Fruit fly (Drosophila melanogaster) whole organism, embryonic: ENCODE measurements around the gene Psn.

Experiments used
- Aef1 ChIP-seq: fragments of 200-800 bp; sonication (Bioruptor generic); IDR thresholded peaks from 3 replicates; pipeline ENCODE4 v1.3.6; 2022; ENCODE audit warnings: missing biosample characterization, missing genetic modification characterization
- Atf-2 ChIP-seq: fragments of 200-800 bp; sonication (Bioruptor generic); optimal IDR thresholded peaks from 2 replicates; lab custom pipeline; 2016; ENCODE audit warnings: missing biosample characterization, missing genetic modification characterization
- Bgb ChIP-seq: fragments of 200-800 bp; sonication (Bioruptor generic); IDR thresholded peaks from 2 replicates; pipeline ENCODE4 v1.3.6; 2022; ENCODE audit warnings: missing biosample characterization, missing genetic modification characterization; ENCODE audit not compliant: partially characterized antibody
- CG11093 ChIP-seq: fragments of 200-800 bp; sonication (Bioruptor generic); IDR thresholded peaks from 3 replicates; pipeline ENCODE4 v1.3.6; 2022; ENCODE audit warnings: missing biosample characterization, missing genetic modification characterization
- CG11695 ChIP-seq: fragments of 200-800 bp; sonication (Bioruptor generic); IDR thresholded peaks from 3 replicates; pipeline ENCODE4 v1.3.6; 2022; ENCODE audit warnings: missing biosample characterization, missing genetic modification characterization
- CG13123 ChIP-seq: fragments of 200-800 bp; sonication (Bioruptor generic); optimal IDR thresholded peaks from 2 replicates; lab custom pipeline; 2016; ENCODE audit warnings: missing biosample characterization, missing genetic modification characterization
- CG17568 ChIP-seq: fragments of 200-800 bp; sonication (Bioruptor generic); optimal IDR thresholded peaks from 2 replicates; lab custom pipeline; 2018; ENCODE audit warnings: missing biosample characterization, mild to moderate bottlenecking, missing genetic modification characterization, moderate library complexity
- CG17612 ChIP-seq: fragments of 200-800 bp; sonication (Bioruptor generic); IDR thresholded peaks from 2 replicates; pipeline ENCODE4 v1.3.6; 2022; ENCODE audit warnings: missing biosample characterization, missing genetic modification characterization
- CG1832 ChIP-seq: fragments of 200-800 bp; sonication (Bioruptor generic); optimal IDR thresholded peaks from 2 replicates; lab custom pipeline; 2017; ENCODE audit warnings: missing biosample characterization, mild to moderate bottlenecking, missing genetic modification characterization, inconsistent platforms
- CG2202 ChIP-seq: fragments of 200-800 bp; sonication (Bioruptor generic); optimal IDR thresholded peaks from 2 replicates; lab custom pipeline; 2018; ENCODE audit warnings: missing biosample characterization, mild to moderate bottlenecking, missing genetic modification characterization
- CG30020 ChIP-seq: fragments of 200-800 bp; optimal IDR thresholded peaks from 2 replicates; lab custom pipeline; 2019; ENCODE audit warnings: missing biosample characterization, mild to moderate bottlenecking, missing genetic modification characterization, moderate library complexity
- CG32767 ChIP-seq: fragments of 200-800 bp; sonication (Bioruptor generic); IDR thresholded peaks from 2 replicates; pipeline ENCODE4 v1.3.6; 2022; ENCODE audit warnings: missing biosample characterization, missing genetic modification characterization
- CG6254 ChIP-seq: fragments of 200-800 bp; sonication (Bioruptor generic); optimal IDR thresholded peaks from 3 replicates; lab custom pipeline; 2017; ENCODE audit warnings: mild to moderate bottlenecking, missing biosample characterization, missing genetic modification reagents, missing genetic modification characterization
- CG6654 ChIP-seq: fragments of 200-800 bp; sonication (Bioruptor generic); optimal IDR thresholded peaks from 2 replicates; lab custom pipeline; 2017; ENCODE audit warnings: missing biosample characterization, mild to moderate bottlenecking, missing genetic modification characterization
- CG7786 ChIP-seq: fragments of 200-800 bp; sonication (Bioruptor generic); optimal IDR thresholded peaks from 2 replicates; lab custom pipeline; 2016; ENCODE audit warnings: missing biosample characterization, missing genetic modification characterization
- CG8281 ChIP-seq: fragments of 200-800 bp; sonication (Bioruptor generic); optimal IDR thresholded peaks from 2 replicates; lab custom pipeline; 2018; ENCODE audit warnings: missing biosample characterization, mild to moderate bottlenecking, missing genetic modification characterization, moderate library complexity
- CG9609 ChIP-seq: fragments of 200-800 bp; sonication (Bioruptor generic); optimal IDR thresholded peaks from 3 replicates; lab custom pipeline; 2016; ENCODE audit warnings: missing biosample characterization, missing genetic modification characterization
- GATAe ChIP-seq: fragments of 200-800 bp; sonication (Bioruptor generic); conservative IDR thresholded peaks from 2 replicates; pipeline ENCODE4 v1.3.6; 2022; ENCODE audit warnings: missing biosample characterization, missing genetic modification characterization
- Lhr ChIP-seq: fragments of 200-800 bp; sonication (Bioruptor generic); optimal IDR thresholded peaks from 3 replicates; lab custom pipeline; 2017; ENCODE audit warnings: mild to moderate bottlenecking, missing biosample characterization, missing genetic modification reagents, missing genetic modification characterization
- Lim3 ChIP-seq: fragments of 200-800 bp; sonication (Bioruptor generic); IDR thresholded peaks from 2 replicates; pipeline ENCODE4 v1.3.6; 2022; ENCODE audit warnings: missing biosample characterization, missing genetic modification characterization
- Myb ChIP-seq: fragments of 200-800 bp; sonication (Bioruptor generic); optimal IDR thresholded peaks from 2 replicates; lab custom pipeline; 2016; ENCODE audit warnings: missing biosample characterization, missing genetic modification characterization
- Sin3A ChIP-seq: fragments of >200 bp; optimal IDR thresholded peaks from 2 replicates; lab custom pipeline; 2018
- Six4 ChIP-seq: fragments of 200-800 bp; sonication (Bioruptor generic); optimal IDR thresholded peaks from 2 replicates; lab custom pipeline; 2016; ENCODE audit warnings: missing biosample characterization, missing genetic modification characterization
- ash1 ChIP-seq: fragments of 200-800 bp; sonication (Bioruptor generic); optimal IDR thresholded peaks from 2 replicates; lab custom pipeline; 2018; ENCODE audit warnings: missing biosample characterization, mild to moderate bottlenecking, missing genetic modification characterization
- az2 ChIP-seq: fragments of 200-800 bp; sonication (Bioruptor generic); optimal IDR thresholded peaks from 3 replicates; lab custom pipeline; 2016; ENCODE audit warnings: missing biosample characterization, missing genetic modification characterization
- da ChIP-seq: fragments of 200-800 bp; sonication (Bioruptor generic); optimal IDR thresholded peaks from 2 replicates; lab custom pipeline; 2016; ENCODE audit warnings: missing biosample characterization, missing genetic modification characterization
- dmrt99B ChIP-seq: fragments of 200-800 bp; sonication (Bioruptor generic); optimal IDR thresholded peaks from 2 replicates; lab custom pipeline; 2018; ENCODE audit warnings: missing biosample characterization, mild to moderate bottlenecking, missing genetic modification characterization, moderate library complexity
- esg ChIP-seq: fragments of 200-800 bp; sonication (Bioruptor generic); conservative IDR thresholded peaks from 2 replicates; pipeline ENCODE4 v1.3.6; 2022; ENCODE audit warnings: missing biosample characterization, missing genetic modification characterization
- eve ChIP-seq, 2 experiments: fragments of >200 bp; optimal IDR thresholded peaks; 2 replicates each; lab custom pipeline; 2017; ENCODE audit warnings: missing biosample characterization in 2 of 2, missing genetic modification characterization in 2 of 2
- eyg ChIP-seq: fragments of 200-800 bp; sonication (Bioruptor generic); optimal IDR thresholded peaks from 3 replicates; lab custom pipeline; 2016; ENCODE audit warnings: missing biosample characterization, missing genetic modification characterization
- fd96Cb ChIP-seq: fragments of 200-800 bp; sonication (Bioruptor generic); optimal IDR thresholded peaks from 2 replicates; lab custom pipeline; 2018; ENCODE audit warnings: missing biosample characterization, mild to moderate bottlenecking, missing genetic modification characterization, moderate library complexity
- fu2 ChIP-seq: fragments of 200-800 bp; sonication (Bioruptor generic); optimal IDR thresholded peaks from 2 replicates; lab custom pipeline; 2016; ENCODE audit warnings: missing biosample characterization, missing genetic modification characterization
- gcm2 ChIP-seq: fragments of 200-800 bp; sonication (Bioruptor generic); optimal IDR thresholded peaks from 2 replicates; lab custom pipeline; 2016; ENCODE audit warnings: missing biosample characterization, missing genetic modification characterization
- her ChIP-seq: fragments of 200-800 bp; sonication (Bioruptor generic); optimal IDR thresholded peaks from 2 replicates; lab custom pipeline; 2016; ENCODE audit warnings: missing biosample characterization, missing genetic modification characterization
- jumu ChIP-seq: fragments of 200-800 bp; sonication (Bioruptor generic); optimal IDR thresholded peaks from 3 replicates; lab custom pipeline; 2016; ENCODE audit warnings: missing biosample characterization, missing genetic modification characterization
- nerfin-1 ChIP-seq: fragments of 200-800 bp; sonication (Bioruptor generic); optimal IDR thresholded peaks from 3 replicates; lab custom pipeline; 2019; ENCODE audit warnings: missing biosample characterization, mild to moderate bottlenecking, missing genetic modification characterization, moderate library complexity
- pan ChIP-seq, 4 experiments: fragments of >200 bp in 3 of 4; fragments of 200-800 bp in 1 of 4; sonication (Bioruptor generic) in 1 of 4; optimal IDR thresholded peaks in 3 of 4; IDR thresholded peaks in 1 of 4; 2 replicates each; pipeline versions ENCODE4 v1.3.6 to Lab custom; 2017 to 2022; ENCODE audit warnings: missing biosample characterization in 2 of 4, missing genetic modification characterization in 2 of 4, mixed read lengths in 1 of 4
- psq ChIP-seq: fragments of 200-800 bp; sonication (Bioruptor generic); optimal IDR thresholded peaks from 2 replicates; lab custom pipeline; 2017; ENCODE audit warnings: missing biosample characterization, missing genetic modification characterization
- pum ChIP-seq: fragments of 200-800 bp; sonication (Bioruptor generic); optimal IDR thresholded peaks from 2 replicates; lab custom pipeline; 2016; ENCODE audit warnings: missing biosample characterization, missing genetic modification characterization
- sima ChIP-seq: fragments of 200-800 bp; sonication (Bioruptor generic); optimal IDR thresholded peaks from 2 replicates; lab custom pipeline; 2016; ENCODE audit warnings: missing biosample characterization, missing genetic modification characterization
- sisA ChIP-seq: fragments of 200-800 bp; sonication (Bioruptor generic); IDR thresholded peaks from 2 replicates; pipeline ENCODE4 v1.3.6; 2022; ENCODE audit warnings: missing biosample characterization, missing genetic modification characterization
- slou ChIP-seq: fragments of 200-800 bp; sonication (Bioruptor generic); optimal IDR thresholded peaks from 3 replicates; lab custom pipeline; 2016; ENCODE audit warnings: missing biosample characterization, missing genetic modification characterization
- sr ChIP-seq: fragments of 200-800 bp; sonication (Bioruptor generic); IDR thresholded peaks from 3 replicates; pipeline ENCODE4 v1.3.6; 2022; ENCODE audit warnings: missing biosample characterization, missing genetic modification characterization
- sug ChIP-seq: fragments of 200-800 bp; optimal IDR thresholded peaks from 2 replicates; lab custom pipeline; 2019; ENCODE audit warnings: missing biosample characterization, mild to moderate bottlenecking, missing genetic modification characterization, moderate library complexity
- trem ChIP-seq: fragments of 200-800 bp; optimal IDR thresholded peaks from 3 replicates; lab custom pipeline; 2019; ENCODE audit warnings: missing biosample characterization, mild to moderate bottlenecking, missing genetic modification characterization, moderate library complexity
- ttk ChIP-seq: fragments of 200-800 bp; sonication (Bioruptor generic); IDR thresholded peaks from 2 replicates; pipeline ENCODE4 v2.1.2; 2022; ENCODE audit warnings: missing biosample characterization, missing genetic modification characterization
- zen ChIP-seq: fragments of 200-800 bp; sonication (Bioruptor generic); optimal IDR thresholded peaks from 3 replicates; lab custom pipeline; 2018; ENCODE audit warnings: missing biosample characterization, mild to moderate bottlenecking, missing genetic modification characterization, moderate library complexity
- zen2 ChIP-seq: fragments of 200-800 bp; sonication (Bioruptor generic); IDR thresholded peaks from 3 replicates; pipeline ENCODE4 v1.3.6; 2022; ENCODE audit warnings: missing biosample characterization, missing genetic modification characterization; ENCODE audit not compliant: partially characterized antibody
- zfh1 ChIP-seq: fragments of 200-800 bp; sonication (Bioruptor generic); IDR thresholded peaks from 3 replicates; pipeline ENCODE4 v1.3.6; 2022; ENCODE audit warnings: missing biosample characterization, missing genetic modification characterization

Psn gene

dm6 chr3L:20441632-20442469 lies 9.6 kb downstream of the Psn start, which contains the start of gene CG5910 (continued):
- peak; percentile 68 for TF ChIP-seq CG2202
- TF ChIP-seq pan (optimal IDR thresholded peaks at IDR 0.05; lab: Kevin White, UChicago): no peak
- TF ChIP-seq pan (GFP tag; optimal IDR thresholded peaks at IDR 0.05 in 1 of 2, IDR thresholded peaks at IDR 0.05 in 1 of 2): peak in 1 of 2 experiments; percentile 73
- TF ChIP-seq CG8281 (tag; lab: Kevin White, UChicago): peak; percentile 67
- TF ChIP-seq Lim3 (GFP tag; lab: Robert Waterston, UW): 0 out of 2 replicates have a peak, but pooled peaks have one; percentile 19
- TF ChIP-seq Bgb (GFP tag; lab: Robert Waterston, UW): no peak
- peak; percentile 84 for TF ChIP-seq zen
- peak; percentile 84 for TF ChIP-seq sug (tag; lab: Kevin White, UChicago)
- TF ChIP-seq zen2 (GFP tag; lab: Robert Waterston, UW): no peak
- TF ChIP-seq Atf-2 (GFP tag; lab: Kevin White, UChicago): peak; percentile 3
- peak; percentile 60 for TF ChIP-seq CG6654 (GFP tag; lab: Kevin White, UChicago)
- no peak for TF ChIP-seq sr (GFP tag; lab: Robert Waterston, UW)
- TF ChIP-seq dmrt99B (tag; lab: Kevin White, UChicago): peak; percentile 93
- 0 out of 2 replicates have a peak, but pooled peaks have one; percentile 23 for TF ChIP-seq GATAe
- TF ChIP-seq fu2: peak; percentile 4
- TF ChIP-seq pum (GFP tag; lab: Kevin White, UChicago): no peak
- TF ChIP-seq Sin3A (lab: Kevin White, UChicago): no peak
- peak; percentile 48 for TF ChIP-seq psq
- TF ChIP-seq jumu (GFP tag; lab: Kevin White, UChicago): no peak
- peak; percentile 70 for TF ChIP-seq esg
- TF ChIP-seq ash1 (GFP tag; lab: Kevin White, UChicago): no peak
- no peak for TF ChIP-seq sima
- TF ChIP-seq her (GFP tag; lab: Kevin White, UChicago): no peak
- no peak for TF ChIP-seq CG9609
- peak; percentile 89 for TF ChIP-seq trem (tag; lab: Kevin White, UChicago)
- peak; percentile 84 for TF ChIP-seq Six4 (GFP tag; lab: Kevin White, UChicago)
- peak; percentile 78 for TF ChIP-seq slou (GFP tag; lab: Kevin White, UChicago)
- no peak for TF ChIP-seq gcm2 (GFP tag; lab: Kevin White, UChicago)
- peak; percentile 64; the same call in 1 of the 3 replicates for TF ChIP-seq CG11093 (GFP tag; lab: Robert Waterston, UW)
- TF ChIP-seq eve (GFP tag; optimal IDR thresholded peaks at IDR 0.05; lab: Kevin White, UChicago): no peak
- no peak for TF ChIP-seq CG17568
- peak; percentile 70 for TF ChIP-seq CG30020 (tag; lab: Kevin White, UChicago)
- TF ChIP-seq az2 (GFP tag; lab: Kevin White, UChicago): peak; percentile 82
- peak; percentile 22 for TF ChIP-seq CG7786
- no peak for TF ChIP-seq CG1832 (GFP tag; lab: Kevin White, UChicago)
- TF ChIP-seq Lhr (GFP tag; lab: Kevin White, UChicago): peak; percentile 48
- TF ChIP-seq CG6254 (GFP tag; lab: Kevin White, UChicago): peak; percentile 87
- TF ChIP-seq nerfin-1 (tag; lab: Kevin White, UChicago): peak; percentile 87
- TF ChIP-seq Myb (GFP tag; lab: Kevin White, UChicago): peak; percentile 2
- TF ChIP-seq CG17612: peak; percentile 50; the same call in 1 of the 2 replicates
- peak; percentile 74 for TF ChIP-seq CG32767 (GFP tag; lab: Robert Waterston, UW)
- peak; percentile 84 for TF ChIP-seq sisA (GFP tag; lab: Robert Waterston, UW)
- peak; percentile 76 for TF ChIP-seq CG13123
- TF ChIP-seq Aef1: peak; percentile 74
- no peak for TF ChIP-seq eyg (GFP tag; lab: Kevin White, UChicago)
- TF ChIP-seq CG11695: peak; percentile 87
- peak; percentile 92 for TF ChIP-seq fd96Cb (tag; lab: Kevin White, UChicago)
- TF ChIP-seq ttk (GFP tag; lab: Robert Waterston, UW): peak; percentile 76
- peak; percentile 70 for TF ChIP-seq zfh1 (GFP tag; lab: Robert Waterston, UW)
- no peak for TF ChIP-seq da
